2 fruit fly cellular contexts compared by ENCODE assay signal in the genomic region with DNA sequence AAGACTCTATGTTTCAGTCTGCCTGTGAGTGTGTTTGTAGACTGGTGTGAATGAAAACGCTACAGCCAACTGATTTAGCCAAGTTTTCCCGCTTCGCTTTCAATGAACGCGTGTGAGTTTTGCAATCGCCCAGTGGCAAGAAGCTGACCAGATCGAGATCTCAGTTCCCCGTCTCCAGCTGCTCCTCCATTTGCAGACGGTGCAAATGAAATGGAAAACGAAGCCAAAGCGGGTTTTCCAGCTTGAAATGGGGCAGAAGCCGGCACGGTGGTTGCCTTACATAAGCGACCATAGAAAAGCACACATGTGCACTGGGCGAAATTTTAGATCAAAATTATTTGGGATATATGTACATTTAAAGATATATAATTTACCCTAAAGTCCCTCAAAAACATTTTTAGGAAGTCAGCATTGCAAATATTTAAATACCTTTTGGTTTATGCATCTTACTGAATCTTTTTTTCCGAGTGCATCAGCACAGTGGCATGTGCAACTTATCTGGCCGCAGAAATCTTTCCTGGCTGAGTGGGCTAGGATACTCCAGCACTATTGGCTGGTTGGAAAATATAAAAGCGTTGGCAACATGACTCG.
TF ChIP-seq lines count a peak whose summit lies in the region.

Gene CG43059, minus strand, starts transcription at position 51 of the 591 bp plus-strand sequence.

TF ChIP-seq in whole organism, embryonic, 481 proteins besides CTCF, POLR2A, EP300 and RAD21 (continued from another document):
- TF ChIP-seq Awh (GFP tag; IDR thresholded peaks at IDR 0.05; lab: Robert Waterston, UW) (0 out of 2 replicates have a peak, but pooled peaks have one; percentile 29), phol (tag; optimal IDR thresholded peaks at IDR 0.05; lab: Kevin White, UChicago) (peak; percentile 21), Dfd (GFP tag; optimal IDR thresholded peaks at IDR 0.05; lab: Kevin White, UChicago) (no peak)

TF ChIP-seq in whole organism, prepupa, 60 proteins besides CTCF, POLR2A, EP300 and RAD21 (continued from another document):
- TF ChIP-seq CG10669 (GFP tag; optimal IDR thresholded peaks at IDR 0.05; lab: Kevin White, UChicago): no peak
- peak; percentile 91 for TF ChIP-seq CG6276 (GFP tag; optimal IDR thresholded peaks at IDR 0.05; lab: Kevin White, UChicago)
